Worm (Caenorhabditis elegans) whole organism, midembryonic: Measurements from ENCODE around the gene Y43C5A.7.

Experiments used
- klf-2 ChIP-seq: fragments of 200-800 bp; sonication (Bioruptor generic); conservative IDR thresholded peaks from 2 replicates; pipeline ENCODE4 v1.3.6; 2022; ENCODE audit warnings: missing genetic modification reagents, missing genetic modification characterization, missing compliant biosample characterization
- ref-1 ChIP-seq: fragments of 200-800 bp; sonication (Bioruptor generic); conservative IDR thresholded peaks from 2 replicates; pipeline ENCODE4 v1.3.6; 2022; ENCODE audit warnings: missing genetic modification reagents, missing genetic modification characterization, missing compliant biosample characterization
- tab-1 ChIP-seq: fragments of 200-800 bp; sonication (Bioruptor generic); IDR thresholded peaks from 2 replicates; pipeline ENCODE4 v1.3.6; 2022; ENCODE audit warnings: missing genetic modification characterization, missing compliant biosample characterization
- ztf-23 ChIP-seq: fragments of 200-800 bp; sonication (Bioruptor generic); IDR thresholded peaks from 2 replicates; pipeline ENCODE4 v1.3.6; 2022; ENCODE audit warnings: missing genetic modification reagents, missing genetic modification characterization, missing compliant biosample characterization

ce11 chrIV:10286655-10287054 is 9.6 kb downstream of the Y43C5A.7 start, which contains the start of gene ebax-1:
- TF ChIP-seq ref-1 (GFP tag; lab: Robert Waterston, UW) = no peak
- TF ChIP-seq ztf-23 (GFP tag; lab: Robert Waterston, UW) = no peak
- no peak for TF ChIP-seq tab-1 (GFP tag; lab: Robert Waterston, UW)
- no peak for TF ChIP-seq klf-2 (GFP tag; lab: Robert Waterston, UW)
